Fruit fly (Drosophila melanogaster) S2 (cell line): ENCODE data around the gene Ten-m.

Experiments
- CG8478 ChIP-seq: fragments of >200 bp; optimal IDR thresholded peaks from 2 replicates; lab custom pipeline; 2018
- CTCF ChIP-seq, 2 experiments: fragments of >200 bp; optimal IDR thresholded peaks; 2 replicates each; lab custom pipeline; 2018

The Ten-m gene

DNA sequence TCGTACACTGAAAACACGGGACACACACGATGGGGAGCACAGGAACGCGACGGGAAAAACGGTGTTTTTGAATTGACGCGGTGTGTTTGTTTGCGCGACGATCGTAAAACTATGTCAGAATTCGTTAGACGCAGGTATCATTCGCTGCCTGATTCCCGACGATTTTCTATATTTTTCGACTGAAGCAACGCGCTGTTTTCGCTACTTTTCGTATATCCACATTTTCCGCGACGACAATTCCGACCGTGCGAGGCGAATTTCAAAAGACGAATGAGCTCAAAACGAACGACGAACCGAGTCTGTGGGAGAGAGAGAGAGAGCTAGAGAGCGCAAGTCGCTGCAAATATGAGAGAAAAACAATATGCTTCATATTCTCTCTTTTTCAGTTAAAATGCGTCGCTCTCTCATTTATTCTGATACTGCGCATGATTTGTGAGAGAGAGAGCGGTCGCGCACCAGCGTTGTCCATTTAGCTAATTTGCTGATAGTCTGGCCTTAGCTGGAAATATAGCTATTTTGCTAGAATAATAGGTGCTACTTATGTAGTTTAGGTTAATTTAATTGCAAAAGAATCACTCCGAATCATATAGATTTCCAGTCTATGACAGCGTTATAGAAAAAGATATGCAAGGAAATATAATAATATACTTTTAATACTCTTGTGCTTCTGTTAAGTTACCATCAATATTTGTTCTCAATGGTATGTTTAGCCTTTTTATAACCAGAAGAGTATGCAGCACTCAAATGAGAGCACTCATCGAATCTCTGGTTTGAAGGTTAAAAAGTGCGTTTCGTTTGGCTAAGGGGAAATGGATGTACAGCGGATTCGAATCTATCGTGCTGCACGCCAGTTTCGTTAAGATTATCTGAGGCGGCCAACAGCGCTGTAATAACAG is at the start of gene Ten-m:
Gene Ten-m, minus strand, starts transcription at position 274 of the 896 bp plus-strand sequence.
- TF ChIP-seq CG8478 (lab: Kevin White, UChicago) (no peak), CTCF (optimal IDR thresholded peaks at IDR 0.05; lab: Kevin White, UChicago) (no peak)

DNA sequence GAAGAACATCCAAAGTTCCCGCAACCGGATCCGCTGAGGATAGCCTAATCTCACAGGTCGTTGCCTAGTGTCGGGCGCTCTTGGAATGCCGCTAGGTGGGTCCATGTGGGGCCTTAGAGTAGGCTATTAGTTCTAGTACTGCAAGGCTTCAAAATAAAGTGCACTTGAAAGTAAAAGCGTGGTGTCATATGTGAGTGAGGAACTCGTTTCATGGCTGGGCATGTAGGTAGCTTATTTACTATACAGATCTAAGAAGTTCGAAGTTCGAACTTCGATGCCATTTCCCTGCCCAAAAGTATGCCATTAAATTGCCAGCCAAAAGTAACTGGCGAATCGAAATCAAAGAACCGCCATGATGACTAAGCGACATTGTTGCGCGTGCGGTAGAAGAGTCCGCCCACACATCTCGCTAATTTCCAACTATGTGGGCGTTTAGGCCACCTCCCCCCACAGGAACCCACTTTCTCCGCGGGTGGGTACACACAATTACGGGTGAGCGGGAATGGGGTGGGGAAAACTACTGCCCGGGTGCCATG is 48.4 kb upstream of the Ten-m start:
- TF ChIP-seq CTCF (optimal IDR thresholded peaks at IDR 0.05; lab: Kevin White, UChicago) (no peak), CG8478 (lab: Kevin White, UChicago) (no peak)

DNA sequence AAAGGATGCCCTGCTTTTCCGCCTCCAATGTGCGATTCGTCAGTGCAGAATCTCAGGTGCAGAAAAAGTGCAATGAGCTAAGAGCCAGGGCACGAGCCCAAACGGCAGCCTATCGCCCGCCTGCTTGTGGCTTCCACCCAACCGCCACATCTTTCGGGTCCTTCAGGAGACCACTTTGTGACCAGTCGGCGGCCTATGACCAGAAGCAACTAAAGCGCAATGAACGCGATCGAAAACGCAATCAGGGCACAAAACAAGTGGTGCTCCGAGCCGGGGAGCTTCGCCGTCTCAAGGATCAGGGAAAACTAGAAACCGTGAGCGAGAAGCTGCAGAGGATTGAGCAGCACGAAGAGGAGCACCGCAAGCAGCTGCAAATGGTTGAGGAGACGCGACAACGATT is 46.7 kb upstream of the Ten-m start, which contains the start of gene CG11449:
Gene CG11449, plus strand, starts transcription at position 6 of the 400 bp plus-strand sequence.
- TF ChIP-seq CG8478 (lab: Kevin White, UChicago): no peak
- TF ChIP-seq CTCF (optimal IDR thresholded peaks at IDR 0.05; lab: Kevin White, UChicago): no peak

DNA sequence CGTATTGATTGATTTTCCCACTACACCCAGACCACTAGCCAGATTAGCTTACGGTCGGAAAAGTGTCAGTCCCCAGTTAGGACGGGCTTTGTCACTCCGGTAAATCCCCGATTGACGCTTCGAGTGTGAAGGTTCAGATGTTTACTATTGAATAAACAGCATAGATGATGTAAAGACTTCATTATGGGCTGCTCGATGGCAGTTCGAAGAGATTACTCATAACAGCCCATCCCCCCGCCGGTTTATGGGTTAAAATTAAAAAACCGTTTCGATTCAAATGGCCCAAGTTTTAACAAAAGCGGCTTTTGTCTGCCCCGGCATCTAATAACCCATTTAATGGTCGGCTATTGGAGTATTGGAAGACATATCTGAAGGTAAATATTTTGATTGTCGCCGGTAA is 29.4 kb upstream of the Ten-m start:
- TF ChIP-seq CTCF (optimal IDR thresholded peaks at IDR 0.05; lab: Kevin White, UChicago): no peak
- TF ChIP-seq CG8478 (lab: Kevin White, UChicago): no peak

DNA sequence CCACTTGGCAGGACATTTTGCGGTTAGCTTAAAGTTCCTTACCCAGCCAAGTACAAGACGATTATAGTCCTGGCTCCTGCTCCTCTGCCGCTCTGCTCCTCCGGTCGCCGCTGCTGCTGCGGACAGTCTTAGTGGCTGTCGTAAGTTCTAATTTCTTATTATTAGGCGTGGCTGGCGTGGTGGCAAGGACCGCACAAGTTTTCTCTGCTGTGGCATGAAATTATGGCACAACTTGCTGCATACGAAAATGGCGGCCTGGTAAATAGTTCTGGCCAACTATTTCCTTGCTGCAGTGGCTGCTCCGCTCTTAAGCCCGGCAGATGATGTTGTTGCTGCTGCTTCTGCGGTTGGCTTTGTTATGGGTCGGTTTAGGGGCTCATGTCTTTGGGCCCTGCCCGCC is 17.0 kb upstream of the Ten-m start:
- TF ChIP-seq CTCF (optimal IDR thresholded peaks at IDR 0.05; lab: Kevin White, UChicago) (no peak), CG8478 (lab: Kevin White, UChicago) (no peak)

DNA sequence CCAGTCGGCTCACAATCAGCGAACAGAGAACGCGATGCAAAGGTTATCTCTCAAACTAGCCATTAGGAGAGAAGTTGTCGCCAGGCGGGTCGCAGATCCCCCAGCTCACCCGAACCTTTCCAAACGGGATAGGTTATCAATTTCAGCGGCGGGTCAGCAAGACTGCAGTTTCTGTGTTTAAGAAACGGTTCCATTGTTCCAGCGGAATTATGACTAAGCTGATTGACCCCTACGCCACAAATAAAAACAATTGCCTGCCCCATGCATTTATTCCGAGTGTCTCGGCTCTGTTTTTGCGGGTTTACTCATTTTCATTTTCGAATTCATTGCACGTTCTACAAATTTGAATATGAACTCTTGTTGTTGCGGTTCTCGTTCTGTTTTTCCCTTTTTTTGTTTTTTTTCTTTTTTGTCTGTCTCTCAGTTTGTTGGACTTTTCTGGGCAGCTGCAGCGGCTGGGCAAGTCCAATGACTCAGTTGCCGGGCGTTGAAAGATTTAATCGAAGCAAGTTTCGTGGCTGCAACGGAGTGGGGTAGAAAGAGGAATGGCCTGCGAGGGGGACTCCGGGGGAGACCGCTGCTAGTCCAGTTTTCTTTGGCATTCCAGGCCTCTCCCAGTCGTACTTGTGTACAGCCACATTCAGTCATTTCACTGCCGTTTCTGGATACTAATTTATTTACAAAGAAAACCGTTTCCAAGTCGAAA is 13.1 kb upstream of the Ten-m start:
- TF ChIP-seq CG8478 (lab: Kevin White, UChicago): no peak
- TF ChIP-seq CTCF (optimal IDR thresholded peaks at IDR 0.05; lab: Kevin White, UChicago): no peak

DNA sequence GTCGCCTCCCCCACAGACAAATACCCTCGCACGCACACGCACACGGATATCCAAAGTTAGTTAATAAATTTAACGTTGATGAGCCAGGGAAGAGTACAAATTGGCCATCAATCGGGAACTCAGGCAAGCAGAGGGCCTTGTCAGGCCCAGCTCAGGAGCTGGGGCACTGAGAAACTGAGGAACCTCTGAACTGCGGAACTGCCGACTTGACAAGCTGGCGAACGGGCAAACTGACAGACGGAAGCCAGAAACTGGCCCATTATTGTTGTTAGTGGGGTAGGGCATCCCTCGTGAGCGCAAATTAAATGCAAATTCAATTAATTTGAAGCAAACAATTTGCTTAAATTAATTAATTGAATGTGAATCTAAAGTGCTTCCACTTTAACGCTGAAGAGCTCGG is 8.4 kb upstream of the Ten-m start:
- TF ChIP-seq CTCF (optimal IDR thresholded peaks at IDR 0.05; lab: Kevin White, UChicago) (no peak), CG8478 (lab: Kevin White, UChicago) (no peak)

DNA sequence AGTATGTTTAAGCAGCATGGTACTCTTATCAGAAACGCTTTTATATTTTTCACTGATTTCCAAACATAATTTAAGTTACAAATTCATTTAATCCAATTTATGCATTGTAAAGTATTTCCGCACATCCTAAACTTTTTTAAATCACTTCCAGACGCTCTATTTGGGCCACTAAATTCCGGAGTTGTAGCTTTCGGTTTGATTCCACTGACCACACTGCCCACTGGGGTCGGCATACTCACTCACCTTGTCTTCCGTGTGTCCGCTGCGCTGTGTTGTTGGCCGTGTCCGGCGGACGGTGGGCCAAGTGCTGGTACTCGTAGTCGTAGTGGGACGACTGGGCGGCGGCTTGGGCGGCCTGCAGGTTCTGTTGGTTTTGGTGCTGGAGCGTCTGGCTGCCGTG is 1.0 kb downstream of the Ten-m start:
- TF ChIP-seq CG8478 (lab: Kevin White, UChicago): no peak
- no peak for TF ChIP-seq CTCF (optimal IDR thresholded peaks at IDR 0.05; lab: Kevin White, UChicago)

DNA sequence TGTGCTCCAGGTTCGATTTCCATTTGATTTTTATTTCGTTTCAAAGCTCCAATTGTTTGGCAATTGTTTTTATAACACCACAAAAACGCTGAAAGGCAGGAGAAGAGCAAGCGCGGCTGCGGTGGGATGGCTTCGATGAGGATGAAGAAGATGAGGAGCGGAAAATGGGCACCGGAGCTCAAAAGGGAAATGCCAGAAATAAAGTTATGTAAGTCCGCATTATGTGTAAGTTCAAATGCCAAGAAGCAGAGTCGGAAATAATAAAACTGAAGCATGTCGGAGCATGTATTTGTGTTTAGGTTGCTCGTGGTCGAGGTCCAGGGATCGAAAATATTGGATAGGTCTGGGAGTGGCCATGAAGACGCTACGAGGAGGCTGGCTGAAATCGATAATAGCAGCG is 2.3 kb downstream of the Ten-m start:
- TF ChIP-seq CTCF (optimal IDR thresholded peaks at IDR 0.05; lab: Kevin White, UChicago) (no peak), CG8478 (lab: Kevin White, UChicago) (no peak)

DNA sequence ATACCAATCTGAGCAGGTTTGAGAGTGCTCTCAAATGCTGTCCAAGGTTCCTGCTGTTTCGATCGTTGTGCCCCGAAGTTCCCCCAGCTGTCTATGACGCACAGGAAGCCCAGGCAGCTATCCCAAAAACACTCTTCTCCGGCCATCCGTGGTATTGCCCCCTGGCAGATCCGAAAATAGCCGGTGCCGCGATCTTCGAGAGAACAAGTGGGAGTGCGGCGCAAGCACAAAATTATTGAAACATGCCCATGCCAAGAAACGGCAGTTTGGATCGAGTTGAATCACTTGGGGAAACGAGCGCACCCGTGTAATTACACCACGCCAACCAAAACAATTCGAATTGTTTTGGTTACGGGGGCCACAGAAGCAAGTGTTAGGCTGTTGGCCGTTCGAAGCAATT is 3.5 kb downstream of the Ten-m start:
- no peak for TF ChIP-seq CG8478 (lab: Kevin White, UChicago)
- TF ChIP-seq CTCF (optimal IDR thresholded peaks at IDR 0.05; lab: Kevin White, UChicago): no peak

DNA sequence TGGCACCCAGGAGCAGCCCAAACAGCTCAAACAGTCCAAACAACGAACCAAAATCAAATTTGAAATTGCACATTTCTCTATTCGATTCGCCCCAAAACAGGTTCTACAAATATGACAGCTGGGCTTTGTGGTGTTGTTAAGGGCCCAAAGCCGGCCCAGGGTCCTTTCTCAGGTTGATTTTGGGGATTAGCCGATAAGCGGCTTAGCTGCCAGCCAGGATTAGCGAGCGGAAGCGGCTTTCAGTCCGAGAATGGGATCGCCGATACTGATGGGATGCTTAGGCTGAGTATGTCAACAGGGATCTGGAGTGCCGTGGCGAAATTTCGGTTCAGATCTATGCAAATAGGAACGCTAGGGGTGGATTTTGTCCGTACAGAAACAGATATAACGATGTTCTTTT is 4.0 kb downstream of the Ten-m start:
- no peak for TF ChIP-seq CTCF (optimal IDR thresholded peaks at IDR 0.05; lab: Kevin White, UChicago)

DNA sequence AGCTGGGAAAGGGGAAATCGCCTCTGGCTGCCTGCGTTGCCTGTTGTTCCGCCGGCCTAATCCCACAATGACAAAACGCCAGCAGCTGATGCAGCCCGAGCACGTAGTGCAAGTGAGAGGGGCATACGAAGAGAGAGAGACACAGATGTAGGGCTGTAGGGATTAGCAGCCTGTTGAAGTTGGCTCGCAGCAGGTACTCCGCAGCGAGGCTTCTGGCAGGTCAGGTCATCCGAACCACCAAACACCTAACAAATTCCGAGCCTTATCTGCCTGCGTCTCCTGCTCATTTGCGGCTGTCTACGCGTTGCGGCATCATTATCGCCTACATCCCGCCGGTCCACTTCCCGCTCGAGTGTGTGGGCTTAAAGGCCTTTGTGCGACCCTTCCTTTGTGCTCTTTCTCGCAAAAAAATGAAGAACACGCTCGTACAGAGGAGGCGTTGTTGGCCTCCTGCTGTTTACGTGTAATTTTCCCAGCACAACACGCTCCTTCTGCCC is 4.8 kb downstream of the Ten-m start:
- TF ChIP-seq CG8478 (lab: Kevin White, UChicago) (no peak), CTCF (optimal IDR thresholded peaks at IDR 0.05; lab: Kevin White, UChicago) (no peak)

DNA sequence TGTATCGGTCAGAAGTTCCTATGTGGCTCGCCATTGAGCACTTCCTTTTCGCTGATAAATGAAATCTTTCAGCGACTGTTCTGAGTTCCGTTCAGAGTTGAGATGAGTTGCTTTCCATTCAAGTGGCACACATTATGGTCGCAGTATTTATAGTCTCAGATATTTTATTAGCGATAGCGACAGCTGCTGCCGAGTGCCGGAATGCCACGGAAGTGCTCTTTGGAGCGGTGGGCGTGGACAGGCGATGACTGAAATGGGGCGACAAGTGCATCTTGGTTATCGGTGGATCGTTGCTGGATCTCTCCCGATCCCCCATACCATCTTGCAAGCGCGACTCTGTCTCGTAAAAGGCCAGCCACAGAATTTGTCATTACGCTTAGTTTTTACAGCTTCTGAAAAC is 6.1 kb downstream of the Ten-m start:
- TF ChIP-seq CTCF (optimal IDR thresholded peaks at IDR 0.05; lab: Kevin White, UChicago) (no peak), CG8478 (lab: Kevin White, UChicago) (no peak)

DNA sequence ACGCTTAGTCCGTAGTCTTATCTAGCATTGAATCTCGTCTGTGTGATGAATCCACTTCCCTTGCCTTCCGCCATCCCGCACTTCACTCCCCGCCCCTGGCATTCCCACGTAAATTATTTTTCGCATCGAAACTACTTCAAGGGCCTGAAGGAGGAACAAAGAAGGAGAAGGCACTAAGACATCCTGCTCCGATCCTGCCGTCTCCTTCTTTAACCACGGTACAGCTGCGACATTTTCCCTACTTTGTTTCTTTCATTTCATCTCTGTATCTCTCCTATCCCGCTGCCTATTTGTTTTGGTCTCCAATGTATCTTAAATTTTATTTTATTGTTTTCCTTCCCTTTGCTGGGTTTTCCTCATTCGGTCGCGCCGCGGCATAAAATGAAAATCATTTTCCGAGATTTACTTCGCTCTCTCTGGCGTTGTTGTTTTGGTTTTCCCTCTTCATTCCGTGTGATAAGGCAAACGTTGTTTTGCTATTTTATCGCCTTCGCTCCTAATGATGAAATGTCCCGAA is 6.8 kb downstream of the Ten-m start:
- no peak for TF ChIP-seq CG8478 (lab: Kevin White, UChicago)
- TF ChIP-seq CTCF (optimal IDR thresholded peaks at IDR 0.05; lab: Kevin White, UChicago): no peak
